Worm (Caenorhabditis elegans) whole organism, L4/young adult: ENCODE results near the gene try-10.

Experiments
- W03F9.2 ChIP-seq: fragments of 150-350 bp; optimal IDR thresholded peaks from 2 replicates; lab custom pipeline; 2014; ENCODE audit warnings: missing biosample characterization, missing genetic modification characterization
- dao-5 ChIP-seq: sonication (generic microtip); optimal IDR thresholded peaks from 2 replicates; lab custom pipeline; 2016; ENCODE audit warnings: missing genotype, missing genetic modification characterization, moderate library complexity, missing compliant biosample characterization
- him-1 ChIP-seq: sonication (generic microtip); optimal IDR thresholded peaks from 2 replicates; lab custom pipeline; 2016; ENCODE audit warnings: missing genotype, missing genetic modification reagents, missing genetic modification characterization, missing compliant biosample characterization

try-10 gene

DNA sequence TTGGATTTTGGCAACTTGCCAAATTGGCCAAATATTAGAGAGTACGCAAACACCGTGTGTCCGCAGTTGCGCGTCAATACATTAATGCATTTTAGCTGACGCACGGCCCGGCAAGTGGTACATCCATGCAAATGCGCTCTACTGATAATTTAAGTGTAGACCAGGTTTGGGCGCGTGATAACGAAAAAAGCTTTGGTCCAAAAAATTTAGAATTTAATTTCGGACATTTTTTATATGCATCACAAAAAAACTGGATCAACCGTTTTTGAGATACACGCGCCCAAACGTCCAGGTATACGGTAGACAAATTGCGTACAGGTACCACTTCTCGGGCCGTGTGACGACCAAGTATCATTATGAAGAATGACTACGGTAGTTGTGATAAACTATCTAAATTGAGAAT lies 45.1 kb downstream of the try-10 start, which contains the start of gene R186.8:
R186.8 (minus strand) TSS at position 58 of the 403 bp plus-strand sequence.
- TF ChIP-seq W03F9.2 (tag; lab: Kevin White, UChicago), result peak; percentile 3
- peak; percentile 55 for TF ChIP-seq him-1 (tag; lab: Kevin White, UChicago)

- TF ChIP-seq dao-5 (tag; lab: Kevin White, UChicago) (no peak), him-1 (tag; lab: Kevin White, UChicago) (no peak), W03F9.2 (tag; lab: Kevin White, UChicago) (no peak)
Measured at ce11 chrV:12967110-12967509, 45.9 kb downstream of the try-10 start, which contains the start of gene R186.3. TSS of gene R186.3 (minus strand) at chrV:12967210.

DNA sequence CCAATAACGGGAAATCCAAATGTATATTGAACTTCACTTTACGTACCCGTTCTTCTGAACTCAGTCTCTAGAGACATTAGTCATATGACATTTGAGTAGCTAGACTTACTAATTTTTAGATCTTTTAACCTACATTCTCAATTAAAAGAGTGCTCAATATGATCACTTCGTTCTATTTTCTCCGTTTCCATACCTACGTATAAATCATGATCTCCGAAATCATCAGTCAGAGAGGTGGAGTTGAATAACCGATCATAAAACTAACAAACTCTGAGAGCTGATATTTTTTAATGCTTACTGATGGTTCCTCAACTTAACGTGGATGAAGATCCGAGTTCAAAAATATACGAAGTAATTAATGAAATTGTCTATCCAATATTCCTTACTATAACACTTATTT lies 49.0 kb downstream of the try-10 start, which contains the start of gene srd-35:
srd-35 (plus strand) TSS at position 301 of the 400 bp plus-strand sequence.
- TF ChIP-seq him-1 (tag; lab: Kevin White, UChicago) (no peak), dao-5 (tag; lab: Kevin White, UChicago) (no peak), W03F9.2 (tag; lab: Kevin White, UChicago) (no peak)

DNA sequence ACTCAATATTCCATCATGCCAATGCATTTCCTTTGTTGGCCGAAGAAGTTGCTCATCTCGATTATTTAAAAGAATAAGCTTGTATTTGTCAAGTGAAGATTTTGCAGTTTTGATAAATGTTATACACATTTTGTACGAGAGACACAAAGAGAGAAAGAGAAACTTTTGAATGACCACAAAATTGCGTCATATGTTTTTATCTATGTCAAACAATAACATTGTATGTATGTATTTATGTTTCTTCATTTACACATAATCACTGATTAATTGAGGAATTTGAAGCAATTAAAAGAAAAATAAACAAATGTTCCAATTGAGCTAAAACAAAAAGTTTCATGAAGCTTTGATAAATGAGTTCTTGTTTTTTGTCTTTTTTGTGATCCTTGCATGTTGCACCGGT lies 49.9 kb downstream of the try-10 start, which contains the start of gene hrg-9:
hrg-9 (minus strand) TSS at position 152 of the 400 bp plus-strand sequence.
- TF ChIP-seq W03F9.2 (tag; lab: Kevin White, UChicago) (no peak), him-1 (tag; lab: Kevin White, UChicago) (no peak), dao-5 (tag; lab: Kevin White, UChicago) (no peak)

- no peak for TF ChIP-seq dao-5 (tag; lab: Kevin White, UChicago)
- TF ChIP-seq W03F9.2 (tag; lab: Kevin White, UChicago), result no peak
- TF ChIP-seq him-1 (tag; lab: Kevin White, UChicago), result no peak
Measured at ce11 chrV:12961085-12961560, 51.9 kb downstream of the try-10 start, which contains the start of gene mpst-7. TSS of gene mpst-7 (minus strand) at chrV:12961135.
